Worm (Caenorhabditis elegans): ENCODE data around the gene F46B6.10.

Gene F46B6.10

DNA sequence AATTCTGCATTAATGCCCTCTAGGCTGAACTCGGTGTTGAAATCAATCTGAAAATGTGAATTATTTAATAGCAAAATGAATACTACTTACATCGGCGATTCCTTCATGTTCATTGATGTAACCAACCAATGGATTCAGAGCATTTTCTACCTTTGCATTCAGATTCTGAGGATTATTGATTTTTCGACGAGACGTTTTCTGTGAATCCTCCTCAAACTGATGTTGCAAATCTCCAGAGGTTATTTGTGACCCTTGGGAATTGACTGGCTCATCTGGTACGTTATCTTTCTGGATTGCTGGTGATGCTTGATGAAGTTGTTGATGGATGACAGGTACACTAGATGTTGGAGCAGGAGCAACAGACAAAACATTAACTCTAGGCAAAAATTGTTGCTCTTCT lies 19.8 kb downstream of the F46B6.10 start:
- TF ChIP-seq sea-2 (GFP tag; optimal IDR thresholded peaks at IDR 0.05) (no peak), mml-1 (tag; optimal IDR thresholded peaks at IDR 0.05) (no peak), jun-1 (tag; optimal IDR thresholded peaks at IDR 0.05) (no peak), lin-15B (tag; optimal IDR thresholded peaks at IDR 0.05) (no peak), R02D3.7 (tag; optimal IDR thresholded peaks at IDR 0.05) (no peak), ztf-11 (tag; optimal IDR thresholded peaks at IDR 0.05) (no peak), nhr-11 (tag; optimal IDR thresholded peaks at IDR 0.05) (no peak), fkh-10 (GFP tag; optimal IDR thresholded peaks at IDR 0.05) (no peak), nhr-23 (tag; optimal IDR thresholded peaks at IDR 0.05) (no peak), ZK546.5 (tag; optimal IDR thresholded peaks at IDR 0.05) (no peak), unc-62 (GFP tag; optimal IDR thresholded peaks at IDR 0.05) (no peak), pha-4 (tag; optimal IDR thresholded peaks at IDR 0.05) (no peak), egl-5 (tag; optimal IDR thresholded peaks at IDR 0.05) (no peak), elt-1 (tag; optimal IDR thresholded peaks at IDR 0.05) (no peak), nhr-67 (tag; optimal IDR thresholded peaks at IDR 0.05) (no peak)

ce11 chrV:9779418-9779817 lies 22.4 kb downstream of the F46B6.10 start, which contains the start of gene F46B6.4:
Gene F46B6.4 (minus strand): TSS chrV:9779518.
- TF ChIP-seq lsy-12 (tag; optimal IDR thresholded peaks at IDR 0.05) = no peak

ce11 chrV:9777645-9778044 lies 24.2 kb downstream of the F46B6.10 start, which contains the start of gene smg-4:
Gene smg-4 (minus strand): TSS chrV:9777745.
- TF ChIP-seq nhr-23 (tag; optimal IDR thresholded peaks at IDR 0.05) = no peak
- no peak for TF ChIP-seq hmg-11 (tag; optimal IDR thresholded peaks at IDR 0.05)
- no peak for TF ChIP-seq nhr-28 (tag; optimal IDR thresholded peaks at IDR 0.05)
- no peak for TF ChIP-seq lin-15B (tag; optimal IDR thresholded peaks at IDR 0.05)
- no peak for TF ChIP-seq ztf-11 (tag; optimal IDR thresholded peaks at IDR 0.05)
- no peak for TF ChIP-seq ceh-82 (tag; optimal IDR thresholded peaks at IDR 0.05)
- no peak for TF ChIP-seq nhr-76 (tag; optimal IDR thresholded peaks at IDR 0.05)
- no peak for TF ChIP-seq pha-4 (tag; optimal IDR thresholded peaks at IDR 0.05)
- no peak for TF ChIP-seq nhr-12 (tag; optimal IDR thresholded peaks at IDR 0.05)
- no peak for TF ChIP-seq elt-2 (tag; optimal IDR thresholded peaks at IDR 0.05)
- TF ChIP-seq fkh-2 (tag; optimal IDR thresholded peaks at IDR 0.05) = no peak

ce11 chrV:9775734-9776133 lies 26.1 kb downstream of the F46B6.10 start, which contains the start of gene F46B6.12:
Gene F46B6.12 (minus strand): TSS chrV:9775834.
- TF ChIP-seq egl-5 (tag; optimal IDR thresholded peaks at IDR 0.05) (no peak), nhr-12 (tag; optimal IDR thresholded peaks at IDR 0.05) (no peak), nhr-28 (tag; optimal IDR thresholded peaks at IDR 0.05) (no peak), jun-1 (tag; optimal IDR thresholded peaks at IDR 0.05) (no peak), ceh-9 (tag; optimal IDR thresholded peaks at IDR 0.05) (no peak), ztf-11 (tag; optimal IDR thresholded peaks at IDR 0.05) (no peak), lin-39 (tag; optimal IDR thresholded peaks at IDR 0.05) (no peak), pqm-1 (tag; optimal IDR thresholded peaks at IDR 0.05) (no peak), nhr-76 (tag; optimal IDR thresholded peaks at IDR 0.05) (no peak), mdl-1 (tag; optimal IDR thresholded peaks at IDR 0.05) (no peak), ceh-16 (tag; optimal IDR thresholded peaks at IDR 0.05) (no peak), pha-4 (tag; optimal IDR thresholded peaks at IDR 0.05) (no peak)

ce11 chrV:9771970-9772369 lies 29.9 kb downstream of the F46B6.10 start, which contains the start of gene F46B6.2:
Gene F46B6.2 (plus strand): TSS chrV:9772285.
- TF ChIP-seq elt-2 (tag; optimal IDR thresholded peaks at IDR 0.05) (no peak), nhr-237 (tag; optimal IDR thresholded peaks at IDR 0.05) (no peak), nhr-76 (tag; optimal IDR thresholded peaks at IDR 0.05) (no peak), fkh-10 (GFP tag; optimal IDR thresholded peaks at IDR 0.05) (no peak), ztf-4 (tag; optimal IDR thresholded peaks at IDR 0.05) (no peak), ceh-9 (tag; optimal IDR thresholded peaks at IDR 0.05) (no peak), hmg-11 (tag; optimal IDR thresholded peaks at IDR 0.05) (no peak), R02D3.7 (tag; optimal IDR thresholded peaks at IDR 0.05) (no peak), unc-62 (GFP tag; optimal IDR thresholded peaks at IDR 0.05) (no peak), nhr-77 (tag; optimal IDR thresholded peaks at IDR 0.05) (no peak), elt-1 (tag; optimal IDR thresholded peaks at IDR 0.05) (no peak), pha-4 (tag; optimal IDR thresholded peaks at IDR 0.05) (no peak), nhr-25 (tag; optimal IDR thresholded peaks at IDR 0.05) (no peak), tbx-2 (tag; optimal IDR thresholded peaks at IDR 0.05) (no peak)

DNA sequence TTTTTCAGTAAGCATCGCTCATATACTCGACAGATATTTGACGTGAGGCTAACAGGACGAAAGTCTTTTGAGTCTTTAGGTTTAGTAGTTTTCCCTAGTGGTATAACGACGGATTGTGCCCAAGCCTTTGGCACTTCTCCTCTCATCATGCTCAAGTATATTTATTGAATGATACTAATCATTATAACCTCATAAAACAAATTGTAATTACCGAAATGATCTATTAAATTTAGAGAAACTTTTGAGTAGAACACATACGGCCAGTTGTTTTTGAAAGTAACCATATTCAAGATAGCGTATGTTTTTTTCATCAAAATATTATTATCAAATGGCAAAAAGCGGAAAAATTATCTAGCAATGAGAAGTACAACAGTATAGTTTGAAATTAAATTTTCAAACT lies 30.6 kb downstream of the F46B6.10 start:
- TF ChIP-seq zag-1 (tag; optimal IDR thresholded peaks at IDR 0.05) (no peak), R02D3.7 (tag; optimal IDR thresholded peaks at IDR 0.05) (no peak)
